Worm (Caenorhabditis elegans): ENCODE results near the gene C14C6.5.

ce11 chrV:527602-528001, 8.8 kb upstream of the C14C6.5 start, which contains the start of gene srw-108:
- TF ChIP-seq aly-1 (tag; optimal IDR thresholded peaks at IDR 0.05), result no peak
- TF ChIP-seq ama-1 (optimal IDR thresholded peaks at IDR 0.05), result no peak
- no peak for TF ChIP-seq hmbx-1 (tag; optimal IDR thresholded peaks at IDR 0.05)
- TF ChIP-seq tbx-11 (GFP tag; IDR thresholded peaks at IDR 0.05), result no peak
- TF ChIP-seq flt-1 (GFP tag; IDR thresholded peaks at IDR 0.05), result no peak
- TF ChIP-seq ceh-13 (GFP tag; optimal IDR thresholded peaks at IDR 0.05), result no peak
- TF ChIP-seq sea-1 (GFP tag; conservative IDR thresholded peaks at IDR 0.05), result no peak
- no peak for TF ChIP-seq hnd-1 (tag; optimal IDR thresholded peaks at IDR 0.05)
- no peak for TF ChIP-seq tra-4 (tag; optimal IDR thresholded peaks at IDR 0.05)
- TF ChIP-seq B0310.2 (tag; optimal IDR thresholded peaks at IDR 0.05), result no peak
- TF ChIP-seq hmg-4 (GFP tag; optimal IDR thresholded peaks at IDR 0.05), result no peak
